Worm (Caenorhabditis elegans) whole organism, L2 larva: ENCODE measurements around the gene ZK757.10.

Experiments used
- F13H6.1 ChIP-seq: sonication (generic microtip); optimal IDR thresholded peaks from 2 replicates; lab custom pipeline; 2016; ENCODE audit warnings: missing genetic modification characterization, missing compliant biosample characterization
- R02D3.7 ChIP-seq: fragments of 150-350 bp; optimal IDR thresholded peaks from 2 replicates; lab custom pipeline; 2014; ENCODE audit warnings: missing biosample characterization, missing genetic modification characterization
- alr-1 ChIP-seq: fragments of 150-350 bp; optimal IDR thresholded peaks from 2 replicates; lab custom pipeline; 2014; ENCODE audit warnings: missing biosample characterization, missing genetic modification characterization
- aly-2 ChIP-seq: fragments of 150-350 bp; optimal IDR thresholded peaks from 2 replicates; lab custom pipeline; 2014; ENCODE audit warnings: missing biosample characterization, missing genetic modification characterization
- ama-1 ChIP-seq: fragments of 150-350 bp; optimal IDR thresholded peaks from 2 replicates; lab custom pipeline; 2018; ENCODE audit warnings: inconsistent platforms
- blmp-1 ChIP-seq: sonication (generic microtip); optimal IDR thresholded peaks from 2 replicates; lab custom pipeline; 2017; ENCODE audit warnings: missing genetic modification characterization, mild to moderate bottlenecking, missing compliant biosample characterization, antibody characterized with exemption, moderate library complexity; ENCODE audit not compliant: insufficient read depth
- ceh-16 ChIP-seq: fragments of 150-350 bp; optimal IDR thresholded peaks from 2 replicates; lab custom pipeline; 2014; ENCODE audit warnings: missing biosample characterization, missing genetic modification characterization
- ceh-82 ChIP-seq: fragments of 150-350 bp; optimal IDR thresholded peaks from 2 replicates; lab custom pipeline; 2014; ENCODE audit warnings: missing biosample characterization, missing genetic modification characterization
- crh-2 ChIP-seq: sonication (generic microtip); optimal IDR thresholded peaks from 2 replicates; lab custom pipeline; 2017; ENCODE audit warnings: missing biosample characterization, missing genetic modification characterization
- dmd-4 ChIP-seq: sonication (generic microtip); optimal IDR thresholded peaks from 2 replicates; lab custom pipeline; 2017; ENCODE audit warnings: missing biosample characterization, missing genetic modification characterization
- elt-3 ChIP-seq: sonication (generic microtip); optimal IDR thresholded peaks from 2 replicates; lab custom pipeline; 2017; ENCODE audit warnings: missing biosample characterization, missing genetic modification characterization
- fos-1 ChIP-seq: fragments of 150-350 bp; optimal IDR thresholded peaks from 2 replicates; lab custom pipeline; 2014; ENCODE audit warnings: missing biosample characterization, missing genetic modification characterization
- gmeb-1 ChIP-seq: fragments of 150-350 bp; optimal IDR thresholded peaks from 2 replicates; lab custom pipeline; 2014; ENCODE audit warnings: missing biosample characterization, missing genetic modification characterization
- lin-39 ChIP-seq: fragments of 150-350 bp; optimal IDR thresholded peaks from 2 replicates; lab custom pipeline; 2014; ENCODE audit warnings: missing biosample characterization, missing genetic modification reagents, missing genetic modification characterization
- lsy-2 ChIP-seq, 2 experiments: fragments of 150-350 bp in 1 of 2; sonication (generic microtip) in 1 of 2; optimal IDR thresholded peaks; 2 replicates each; lab custom pipeline; 2014 to 2017; ENCODE audit warnings: missing biosample characterization in 2 of 2, missing genetic modification characterization in 2 of 2
- mab-5 ChIP-seq: fragments of 150-350 bp; optimal IDR thresholded peaks from 2 replicates; lab custom pipeline; 2014; ENCODE audit warnings: missing biosample characterization, missing genetic modification characterization
- nhr-10 ChIP-seq: sonication (generic microtip); optimal IDR thresholded peaks from 2 replicates; lab custom pipeline; 2017; ENCODE audit warnings: missing biosample characterization, missing genetic modification characterization
- nhr-129 ChIP-seq: fragments of 150-350 bp; optimal IDR thresholded peaks from 2 replicates; lab custom pipeline; 2014; ENCODE audit warnings: missing biosample characterization, missing genetic modification characterization
- nhr-21 ChIP-seq: fragments of 150-350 bp; optimal IDR thresholded peaks from 2 replicates; lab custom pipeline; 2014; ENCODE audit warnings: missing biosample characterization, missing genetic modification characterization
- nhr-23 ChIP-seq: fragments of 150-350 bp; optimal IDR thresholded peaks from 2 replicates; lab custom pipeline; 2014; ENCODE audit warnings: missing biosample characterization, missing genetic modification reagents, missing genetic modification characterization
- nhr-25 ChIP-seq: fragments of 150-350 bp; sonication (generic microtip); optimal IDR thresholded peaks from 3 replicates; lab custom pipeline; 2014; ENCODE audit warnings: missing biosample characterization, missing genetic modification characterization
- nhr-6 ChIP-seq: fragments of 150-350 bp; optimal IDR thresholded peaks from 2 replicates; lab custom pipeline; 2014; ENCODE audit warnings: missing biosample characterization, missing genetic modification characterization
- nhr-77 ChIP-seq: fragments of 150-350 bp; optimal IDR thresholded peaks from 2 replicates; lab custom pipeline; 2014; ENCODE audit warnings: missing biosample characterization, missing genetic modification characterization
- peb-1 ChIP-seq: fragments of 150-350 bp; optimal IDR thresholded peaks from 2 replicates; lab custom pipeline; 2014; ENCODE audit warnings: missing biosample characterization, missing genetic modification characterization
- skn-1 ChIP-seq: sonication (generic microtip); optimal IDR thresholded peaks from 2 replicates; lab custom pipeline; 2017; ENCODE audit warnings: missing biosample characterization, missing genetic modification characterization
- sma-9 ChIP-seq, 2 experiments: fragments of 150-350 bp in 1 of 2; sonication (generic microtip) in 1 of 2; optimal IDR thresholded peaks; 2 replicates each; lab custom pipeline; 2014 to 2016; ENCODE audit warnings: missing genetic modification characterization in 2 of 2, mild to moderate bottlenecking in 1 of 2, missing biosample characterization in 1 of 2, missing compliant biosample characterization in 1 of 2, missing genetic modification reagents in 1 of 2, moderate library complexity in 1 of 2
- snpc-4 ChIP-seq: fragments of 150-350 bp; optimal IDR thresholded peaks from 2 replicates; lab custom pipeline; 2014; ENCODE audit warnings: missing biosample characterization, missing genetic modification characterization
- ztf-1 ChIP-seq: fragments of 200-800 bp; sonication (Bioruptor generic); conservative IDR thresholded peaks from 2 replicates; pipeline ENCODE4 v1.3.6; 2022; ENCODE audit warnings: missing genetic modification characterization, missing compliant biosample characterization
- ztf-11 ChIP-seq: sonication (generic microtip); optimal IDR thresholded peaks from 2 replicates; lab custom pipeline; 2017; ENCODE audit warnings: missing biosample characterization, missing genetic modification characterization
- ztf-4 ChIP-seq: fragments of 150-350 bp; optimal IDR thresholded peaks from 2 replicates; lab custom pipeline; 2014; ENCODE audit warnings: missing biosample characterization, missing genetic modification characterization

ZK757.10 gene

DNA sequence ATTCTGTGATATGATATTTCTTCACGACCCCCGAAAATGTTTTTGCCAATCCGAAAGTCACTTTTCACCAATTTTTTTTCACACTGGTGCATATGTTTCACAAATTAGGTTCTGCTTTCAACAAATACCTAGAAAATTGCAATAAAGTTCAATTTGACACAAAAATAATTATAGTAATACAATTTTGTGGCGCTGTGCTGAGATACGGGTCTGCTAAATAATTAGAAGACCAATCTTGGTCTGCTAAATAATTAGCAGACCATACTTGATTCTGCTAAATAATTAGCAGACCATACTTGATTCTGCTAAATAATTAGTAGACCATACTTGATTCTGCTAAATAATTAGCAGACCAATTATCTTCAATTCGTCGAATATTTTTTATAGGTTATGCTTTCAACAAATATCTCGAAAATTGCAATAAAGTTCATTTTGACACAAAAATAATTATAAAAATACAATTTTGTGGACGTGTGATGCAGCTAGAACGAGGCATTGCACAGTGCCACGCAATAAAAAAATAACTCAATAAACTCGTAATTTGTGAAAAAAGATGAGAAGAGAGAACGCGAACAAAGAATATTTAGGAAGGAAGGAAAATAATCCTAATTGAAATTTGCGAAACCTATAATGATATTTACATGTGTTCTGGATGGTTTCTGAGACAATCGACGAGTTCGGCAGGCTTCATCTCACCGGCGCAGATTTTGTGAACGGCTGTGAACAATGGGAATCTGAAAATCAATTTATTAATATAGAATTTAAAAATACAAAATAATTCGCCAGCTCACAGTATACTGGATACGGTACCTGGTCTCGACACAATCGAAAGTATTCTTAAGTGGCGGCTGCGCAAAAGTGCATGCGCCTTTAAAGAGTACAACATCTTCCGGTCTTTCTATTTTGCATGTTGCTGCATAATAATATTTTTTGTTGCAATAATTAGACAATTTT is 23.1 kb upstream of the ZK757.10 start:
- TF ChIP-seq ztf-1 (GFP tag; lab: Robert Waterston, UW) (no peak), ztf-4 (tag; lab: Kevin White, UChicago) (no peak), nhr-21 (tag; lab: Kevin White, UChicago) (peak; percentile 7), sma-9 (GFP tag; optimal IDR thresholded peaks at IDR 0.05; lab: Kevin White, UChicago) (no peak), sma-9 (tag; optimal IDR thresholded peaks at IDR 0.05; lab: Kevin White, UChicago) (no peak), nhr-77 (tag; lab: Kevin White, UChicago) (no peak)
- TF ChIP-seq, all 48 proteins: peak for 1

ce11 chrIII:9854960-9855359 is 22.1 kb upstream of the ZK757.10 start:
- no peak for TF ChIP-seq sma-9 (GFP tag; optimal IDR thresholded peaks at IDR 0.05; lab: Kevin White, UChicago)
- TF ChIP-seq sma-9 (tag; optimal IDR thresholded peaks at IDR 0.05; lab: Kevin White, UChicago), result no peak
- TF ChIP-seq ama-1 (lab: Kevin White, UChicago), result no peak
- TF ChIP-seq lin-39 (tag; lab: Kevin White, UChicago), result no peak
- TF ChIP-seq nhr-23 (tag; lab: Kevin White, UChicago), result no peak
- no peak for TF ChIP-seq blmp-1 (tag; lab: Kevin White, UChicago)
- TF ChIP-seq nhr-77 (tag; lab: Kevin White, UChicago), result no peak
- no peak for TF ChIP-seq fos-1 (tag; lab: Kevin White, UChicago)
- TF ChIP-seq mab-5 (tag; lab: Kevin White, UChicago), result no peak
- no peak for TF ChIP-seq nhr-21 (tag; lab: Kevin White, UChicago)
- no peak for TF ChIP-seq nhr-10 (tag; lab: Kevin White, UChicago)
- TF ChIP-seq F13H6.1 (tag; lab: Kevin White, UChicago), result no peak
- TF ChIP-seq dmd-4 (tag; lab: Kevin White, UChicago), result no peak
- no peak for TF ChIP-seq lsy-2 (tag; optimal IDR thresholded peaks at IDR 0.05; lab: Kevin White, UChicago)
- TF ChIP-seq nhr-6 (tag; lab: Kevin White, UChicago), result no peak
- TF ChIP-seq snpc-4 (tag; lab: Kevin White, UChicago), result no peak
- no peak for TF ChIP-seq ztf-11 (tag; lab: Kevin White, UChicago)
- no peak for TF ChIP-seq peb-1 (tag; lab: Kevin White, UChicago)

- TF ChIP-seq nhr-6 (tag; lab: Kevin White, UChicago), result no peak
- TF ChIP-seq elt-3, result no peak
- TF ChIP-seq mab-5 (tag; lab: Kevin White, UChicago), result no peak
- peak in 1 of 2 experiments; percentile 6 for TF ChIP-seq lsy-2 (tag; optimal IDR thresholded peaks at IDR 0.05; lab: Kevin White, UChicago)
- peak; percentile 56 for TF ChIP-seq fos-1 (tag; lab: Kevin White, UChicago)
- no peak for TF ChIP-seq skn-1 (tag; lab: Kevin White, UChicago)
- no peak for TF ChIP-seq nhr-23 (tag; lab: Kevin White, UChicago)
- peak; percentile 50 for TF ChIP-seq crh-2 (tag; lab: Kevin White, UChicago)
These were observed 19.9 kb upstream of the ZK757.10 start for ce11 chrIII:9857110-9857509.

- TF ChIP-seq alr-1 (tag; lab: Kevin White, UChicago), result no peak
- TF ChIP-seq sma-9 (GFP tag; optimal IDR thresholded peaks at IDR 0.05; lab: Kevin White, UChicago), result peak; percentile 78
- no peak for TF ChIP-seq sma-9 (tag; optimal IDR thresholded peaks at IDR 0.05; lab: Kevin White, UChicago)
- no peak for TF ChIP-seq gmeb-1
- no peak for TF ChIP-seq peb-1 (tag; lab: Kevin White, UChicago)
- peak; percentile 34 for TF ChIP-seq nhr-25
- peak; percentile 1 for TF ChIP-seq fos-1 (tag; lab: Kevin White, UChicago)
- TF ChIP-seq R02D3.7, result no peak
These were observed 19.0 kb upstream of the ZK757.10 start for ce11 chrIII:9858061-9858460.

- TF ChIP-seq aly-2 (tag; lab: Kevin White, UChicago) (no peak), snpc-4 (tag; lab: Kevin White, UChicago) (peak; percentile 9), nhr-129 (peak; percentile 27), lsy-2 (tag; optimal IDR thresholded peaks at IDR 0.05; lab: Kevin White, UChicago) (peak in 1 of 2 experiments; percentile 14), ceh-16 (tag; lab: Kevin White, UChicago) (no peak), ceh-82 (tag; lab: Kevin White, UChicago) (no peak)
These were observed 17.8 kb upstream of the ZK757.10 start, which contains the start of gene gpdh-2 for ce11 chrIII:9859133-9859775. Gene gpdh-2, minus strand, starts transcription at chrIII:9859183.
